Worm (Caenorhabditis elegans): ENCODE data around the gene K11H12.5.

K11H12.5 gene

ce11 chrIV:676280-676679 is at the start of gene K11H12.5:
Gene K11H12.5 (plus strand): TSS chrIV:676580.
- TF ChIP-seq elt-3 (tag; optimal IDR thresholded peaks at IDR 0.05) (no peak), ham-2 (GFP tag; optimal IDR thresholded peaks at IDR 0.05) (no peak), mab-5 (tag; optimal IDR thresholded peaks at IDR 0.05) (no peak), ztf-11 (tag; optimal IDR thresholded peaks at IDR 0.05) (no peak), pha-4 (tag; optimal IDR thresholded peaks at IDR 0.05) (no peak), nhr-28 (tag; optimal IDR thresholded peaks at IDR 0.05) (no peak), ceh-43 (GFP tag; optimal IDR thresholded peaks at IDR 0.05) (no peak), unc-62 (GFP tag; optimal IDR thresholded peaks at IDR 0.05) (no peak), cnd-1 (tag; optimal IDR thresholded peaks at IDR 0.05) (no peak), zip-8 (tag; optimal IDR thresholded peaks at IDR 0.05) (no peak), tbx-8 (GFP tag; optimal IDR thresholded peaks at IDR 0.05) (no peak), nhr-2 (tag; optimal IDR thresholded peaks at IDR 0.05) (no peak), M03D4.4 (tag; optimal IDR thresholded peaks at IDR 0.05) (no peak), elt-1 (tag; optimal IDR thresholded peaks at IDR 0.05; ENCODE audit: borderline replicate concordance, insufficient read depth) (no peak), lsy-2 (tag; optimal IDR thresholded peaks at IDR 0.05) (no peak)

- no peak for TF ChIP-seq nhr-237 (tag; optimal IDR thresholded peaks at IDR 0.05)
- no peak for TF ChIP-seq zip-8 (tag; optimal IDR thresholded peaks at IDR 0.05)
- TF ChIP-seq ceh-43 (GFP tag; optimal IDR thresholded peaks at IDR 0.05): no peak
- TF ChIP-seq elt-3 (tag; optimal IDR thresholded peaks at IDR 0.05): no peak
- no peak for TF ChIP-seq tbx-8 (GFP tag; optimal IDR thresholded peaks at IDR 0.05)
- TF ChIP-seq nhr-76 (tag; optimal IDR thresholded peaks at IDR 0.05): no peak
- no peak for TF ChIP-seq M03D4.4 (tag; optimal IDR thresholded peaks at IDR 0.05)
- no peak for TF ChIP-seq flh-1 (GFP tag; optimal IDR thresholded peaks at IDR 0.05)
- no peak for TF ChIP-seq ztf-11 (tag; optimal IDR thresholded peaks at IDR 0.05)
- no peak for TF ChIP-seq nhr-12 (tag; optimal IDR thresholded peaks at IDR 0.05)
Observed at ce11 chrIV:627237-627636, 49.1 kb upstream of the K11H12.5 start, which contains the start of gene nhr-76. Gene nhr-76 (plus strand): TSS chrIV:627537.

- no peak for TF ChIP-seq lsy-2 (tag; optimal IDR thresholded peaks at IDR 0.05)
Observed at ce11 chrIV:630598-630997, 45.8 kb upstream of the K11H12.5 start.

ce11 chrIV:631869-632268 is 44.5 kb upstream of the K11H12.5 start:
- TF ChIP-seq sptf-1 (tag; optimal IDR thresholded peaks at IDR 0.05): no peak
- TF ChIP-seq ceh-43 (GFP tag; optimal IDR thresholded peaks at IDR 0.05): no peak
- no peak for TF ChIP-seq blmp-1 (tag; optimal IDR thresholded peaks at IDR 0.05)
- TF ChIP-seq mls-2 (tag; optimal IDR thresholded peaks at IDR 0.05): no peak
- no peak for TF ChIP-seq hlh-1 (tag; optimal IDR thresholded peaks at IDR 0.05)
- TF ChIP-seq nhr-76 (tag; optimal IDR thresholded peaks at IDR 0.05): no peak
- no peak for TF ChIP-seq lsy-2 (tag; optimal IDR thresholded peaks at IDR 0.05)
- no peak for TF ChIP-seq nhr-28 (tag; optimal IDR thresholded peaks at IDR 0.05)
- no peak for TF ChIP-seq unc-62 (GFP tag; optimal IDR thresholded peaks at IDR 0.05)
- no peak for TF ChIP-seq lin-32 (GFP tag; optimal IDR thresholded peaks at IDR 0.05)
- TF ChIP-seq cnd-1 (tag; optimal IDR thresholded peaks at IDR 0.05): no peak
- no peak for TF ChIP-seq tbx-8 (GFP tag; optimal IDR thresholded peaks at IDR 0.05)
- no peak for TF ChIP-seq ceh-39 (tag; optimal IDR thresholded peaks at IDR 0.05)
- no peak for TF ChIP-seq ham-2 (GFP tag; optimal IDR thresholded peaks at IDR 0.05)
- TF ChIP-seq snpc-4 (tag; optimal IDR thresholded peaks at IDR 0.05): no peak
- TF ChIP-seq mep-1 (tag; optimal IDR thresholded peaks at IDR 0.05): no peak
- no peak for TF ChIP-seq elt-1 (tag; optimal IDR thresholded peaks at IDR 0.05; ENCODE audit: borderline replicate concordance, insufficient read depth)
- no peak for TF ChIP-seq sem-2 (GFP tag; optimal IDR thresholded peaks at IDR 0.05)
- no peak for TF ChIP-seq bed-3 (GFP tag; optimal IDR thresholded peaks at IDR 0.05)

ce11 chrIV:633565-633964 is 42.8 kb upstream of the K11H12.5 start:
- TF ChIP-seq snpc-4 (tag; optimal IDR thresholded peaks at IDR 0.05) (no peak), blmp-1 (tag; optimal IDR thresholded peaks at IDR 0.05) (no peak), sem-2 (GFP tag; optimal IDR thresholded peaks at IDR 0.05) (no peak), ces-1 (GFP tag; optimal IDR thresholded peaks at IDR 0.05) (no peak)

ce11 chrIV:639167-639566 is 37.2 kb upstream of the K11H12.5 start:
- no peak for TF ChIP-seq zip-8 (tag; optimal IDR thresholded peaks at IDR 0.05)
- no peak for TF ChIP-seq nhr-12 (tag; optimal IDR thresholded peaks at IDR 0.05)
- TF ChIP-seq nhr-76 (tag; optimal IDR thresholded peaks at IDR 0.05): no peak
- TF ChIP-seq hlh-1 (tag; optimal IDR thresholded peaks at IDR 0.05): no peak
- TF ChIP-seq ceh-83 (GFP tag; optimal IDR thresholded peaks at IDR 0.05): no peak

Measured in whole organism, mixed stage, embryonic.